Fruit fly (Drosophila melanogaster): ENCODE data around the gene LeuRS.

- TF ChIP-seq GATAd (GFP tag; optimal IDR thresholded peaks at IDR 0.05) (no peak), pan (optimal IDR thresholded peaks at IDR 0.05) (no peak), Rel (GFP tag; optimal IDR thresholded peaks at IDR 0.05) (no peak), Rel (tag; optimal IDR thresholded peaks at IDR 0.05) (no peak)
Measured at dm6 chr2L:3472242-3472641, 42.2 kb downstream of the LeuRS start, which contains the start of gene Pgant4.
